Worm (Caenorhabditis elegans) whole organism, young adult: Measurements from ENCODE around the gene frl-1.

Experiments
- B0019.2 ChIP-seq: fragments of 200-800 bp; sonication (Bioruptor generic); conservative IDR thresholded peaks from 2 replicates; pipeline ENCODE4 v1.3.6; 2022; ENCODE audit warnings: missing genetic modification reagents, missing genetic modification characterization, missing compliant biosample characterization
- B0336.3 ChIP-seq: fragments of 200-800 bp; sonication (Bioruptor generic); IDR thresholded peaks from 2 replicates; pipeline ENCODE4 v1.3.6; 2022; ENCODE audit warnings: missing genetic modification characterization, missing compliant biosample characterization
- F10E7.11 ChIP-seq: sonication (generic microtip); optimal IDR thresholded peaks from 2 replicates; lab custom pipeline; 2017; ENCODE audit warnings: mild to moderate bottlenecking, missing genetic modification characterization, moderate library complexity, missing compliant biosample characterization
- F23B12.7 ChIP-seq: sonication (generic microtip); optimal IDR thresholded peaks from 2 replicates; lab custom pipeline; 2017; ENCODE audit warnings: missing genetic modification characterization, mild to moderate bottlenecking, missing compliant biosample characterization, antibody characterized with exemption, moderate library complexity; ENCODE audit not compliant: insufficient read depth
- F55B11.4 ChIP-seq: sonication (generic microtip); optimal IDR thresholded peaks from 2 replicates; lab custom pipeline; 2016; ENCODE audit warnings: missing compliant biosample characterization, missing genetic modification characterization, borderline replicate concordance; ENCODE audit not compliant: insufficient read depth
- K11D2.4 ChIP-seq: fragments of 200-800 bp; sonication (Bioruptor generic); IDR thresholded peaks from 2 replicates; pipeline ENCODE4 v1.3.6; 2022; ENCODE audit warnings: missing genetic modification reagents, missing genetic modification characterization, missing compliant biosample characterization
- T07F8.4 ChIP-seq: sonication (generic microtip); optimal IDR thresholded peaks from 2 replicates; lab custom pipeline; 2016; ENCODE audit warnings: mild to moderate bottlenecking, missing genetic modification characterization, moderate library complexity, missing compliant biosample characterization
- Y53G8AR.9 ChIP-seq: fragments of 200-800 bp; sonication (Bioruptor generic); conservative IDR thresholded peaks from 2 replicates; pipeline ENCODE4 v1.3.6; 2022; ENCODE audit warnings: missing genetic modification reagents, missing genetic modification characterization, missing compliant biosample characterization
- Y67H2A.10 ChIP-seq: fragments of 200-800 bp; sonication (Bioruptor generic); conservative IDR thresholded peaks from 2 replicates; pipeline ENCODE4 v1.3.6; 2022; ENCODE audit warnings: missing genetic modification reagents, missing genetic modification characterization, missing compliant biosample characterization
- akir-1 ChIP-seq: fragments of 200-800 bp; sonication (Bioruptor generic); optimal IDR thresholded peaks from 2 replicates; lab custom pipeline; 2018; ENCODE audit warnings: mild to moderate bottlenecking, missing genetic modification characterization, moderate library complexity, missing compliant biosample characterization
- aptf-2 ChIP-seq: fragments of 200-800 bp; sonication (Bioruptor generic); conservative IDR thresholded peaks from 2 replicates; pipeline ENCODE4 v1.3.6; 2022; ENCODE audit warnings: missing genetic modification reagents, missing genetic modification characterization, missing compliant biosample characterization
- cebp-2 ChIP-seq: fragments of 200-800 bp; sonication (Bioruptor generic); IDR thresholded peaks from 2 replicates; pipeline ENCODE4 v1.3.6; 2022; ENCODE audit warnings: missing genetic modification characterization, missing compliant biosample characterization
- ceh-100 ChIP-seq: fragments of 200-800 bp; sonication (Bioruptor generic); IDR thresholded peaks from 2 replicates; pipeline ENCODE4 v1.3.6; 2022; ENCODE audit warnings: missing genetic modification reagents, missing genetic modification characterization, missing compliant biosample characterization
- ceh-27 ChIP-seq: fragments of 200-800 bp; sonication (Bioruptor generic); optimal IDR thresholded peaks from 2 replicates; lab custom pipeline; 2018; ENCODE audit warnings: mild to moderate bottlenecking, missing genetic modification characterization, moderate library complexity, missing compliant biosample characterization
- dpff-1 ChIP-seq: sonication (generic microtip); optimal IDR thresholded peaks from 2 replicates; lab custom pipeline; 2017; ENCODE audit warnings: mild to moderate bottlenecking, missing genetic modification characterization, missing compliant biosample characterization
- dpl-1 ChIP-seq: fragments of 150-350 bp; optimal IDR thresholded peaks from 2 replicates; lab custom pipeline; 2014; ENCODE audit warnings: missing biosample characterization, missing genetic modification reagents, missing genetic modification characterization
- egrh-3 ChIP-seq: fragments of 200-800 bp; sonication (Bioruptor generic); IDR thresholded peaks from 2 replicates; pipeline ENCODE4 v1.3.6; 2022; ENCODE audit warnings: missing genetic modification reagents, missing genetic modification characterization, missing compliant biosample characterization
- fkh-3 ChIP-seq: sonication (generic microtip); optimal IDR thresholded peaks from 2 replicates; lab custom pipeline; 2016; ENCODE audit warnings: mild to moderate bottlenecking, missing genetic modification characterization, missing compliant biosample characterization
- hrde-1 ChIP-seq: sonication (generic microtip); optimal IDR thresholded peaks from 2 replicates; lab custom pipeline; 2016; ENCODE audit warnings: missing genetic modification characterization, mild to moderate bottlenecking, missing compliant biosample characterization, moderate library complexity, missing genotype, missing genetic modification reagents, borderline replicate concordance
- hsf-1 ChIP-seq: fragments of 200-800 bp; sonication (Bioruptor generic); IDR thresholded peaks from 2 replicates; pipeline ENCODE4 v1.3.6; 2022; ENCODE audit warnings: missing genetic modification reagents, missing genetic modification characterization, missing compliant biosample characterization
- let-526 ChIP-seq: fragments of 200-800 bp; sonication (Bioruptor generic); IDR thresholded peaks from 2 replicates; pipeline ENCODE4 v1.3.6; 2022; ENCODE audit warnings: missing genetic modification reagents, missing genetic modification characterization, missing compliant biosample characterization
- lin-26 ChIP-seq: fragments of 200-800 bp; sonication (Bioruptor generic); IDR thresholded peaks from 2 replicates; pipeline ENCODE4 v1.3.6; 2022; ENCODE audit warnings: missing genetic modification reagents, missing genetic modification characterization, missing compliant biosample characterization
- lin-35 ChIP-seq, 3 experiments: fragments of 150-350 bp in 2 of 3; sonication (generic microtip) in 1 of 3; optimal IDR thresholded peaks; 2 replicates each; lab custom pipeline; 2014 to 2018; ENCODE audit warnings: missing biosample characterization in 3 of 3, missing genetic modification characterization in 3 of 3, missing genetic modification reagents in 3 of 3
- lin-40 ChIP-seq: sonication (generic microtip); optimal IDR thresholded peaks from 2 replicates; lab custom pipeline; 2016; ENCODE audit warnings: missing genetic modification characterization, mild to moderate bottlenecking, missing compliant biosample characterization, missing genotype, missing genetic modification reagents
- lin-54 ChIP-seq: fragments of 200-800 bp; sonication (Bioruptor generic); optimal IDR thresholded peaks from 2 replicates; lab custom pipeline; 2018; ENCODE audit warnings: mild to moderate bottlenecking, missing genetic modification characterization, missing compliant biosample characterization
- madf-10 ChIP-seq: sonication (generic microtip); optimal IDR thresholded peaks from 2 replicates; lab custom pipeline; 2016; ENCODE audit warnings: mild to moderate bottlenecking, missing genetic modification characterization, missing compliant biosample characterization
- mcd-1 ChIP-seq: fragments of 200-800 bp; sonication (Bioruptor generic); IDR thresholded peaks from 2 replicates; pipeline ENCODE4 v1.3.6; 2022; ENCODE audit warnings: missing genetic modification reagents, missing genetic modification characterization, missing compliant biosample characterization
- nfya-1 ChIP-seq: sonication (generic microtip); optimal IDR thresholded peaks from 2 replicates; lab custom pipeline; 2017; ENCODE audit warnings: antibody characterized with exemption, missing compliant biosample characterization, missing genetic modification characterization, borderline replicate concordance; ENCODE audit not compliant: insufficient read depth
- nfyb-1 ChIP-seq: fragments of 200-800 bp; sonication (Bioruptor generic); IDR thresholded peaks from 2 replicates; pipeline ENCODE4 v1.3.6; 2022; ENCODE audit warnings: missing genetic modification reagents, missing genetic modification characterization, missing compliant biosample characterization
- nhr-27 ChIP-seq: fragments of 200-800 bp; sonication (Bioruptor generic); optimal IDR thresholded peaks from 2 replicates; lab custom pipeline; 2018; ENCODE audit warnings: mild to moderate bottlenecking, missing genetic modification characterization, moderate library complexity, missing compliant biosample characterization
- nhr-80 ChIP-seq: sonication (generic microtip); optimal IDR thresholded peaks from 2 replicates; lab custom pipeline; 2016; ENCODE audit warnings: missing genetic modification characterization, missing compliant biosample characterization
- pbrm-1 ChIP-seq: fragments of 200-800 bp; sonication (Bioruptor generic); IDR thresholded peaks from 2 replicates; pipeline ENCODE4 v1.3.6; 2022; ENCODE audit warnings: missing genetic modification reagents, missing genetic modification characterization, missing compliant biosample characterization
- sdz-38 ChIP-seq: sonication (generic microtip); optimal IDR thresholded peaks from 2 replicates; lab custom pipeline; 2016; ENCODE audit warnings: missing genotype, missing genetic modification characterization, missing compliant biosample characterization
- sea-2 ChIP-seq: fragments of 200-800 bp; sonication (Bioruptor generic); IDR thresholded peaks from 2 replicates; pipeline ENCODE4 v1.3.6; 2022; ENCODE audit warnings: missing genetic modification characterization, missing compliant biosample characterization
- sptf-2 ChIP-seq: fragments of 200-800 bp; sonication (Bioruptor generic); optimal IDR thresholded peaks from 2 replicates; lab custom pipeline; 2018; ENCODE audit warnings: mild to moderate bottlenecking, missing genetic modification characterization, missing compliant biosample characterization
- tbx-9 ChIP-seq: sonication (generic microtip); optimal IDR thresholded peaks from 2 replicates; lab custom pipeline; 2016; ENCODE audit warnings: borderline replicate concordance, missing genetic modification characterization, inconsistent platforms, missing compliant biosample characterization
- xnd-1 ChIP-seq: sonication (generic microtip); optimal IDR thresholded peaks from 2 replicates; lab custom pipeline; 2016; ENCODE audit warnings: missing genotype, missing genetic modification reagents, missing genetic modification characterization, missing compliant biosample characterization
- zfh-2 ChIP-seq: fragments of 200-800 bp; sonication (Bioruptor generic); conservative IDR thresholded peaks from 2 replicates; pipeline ENCODE4 v1.3.6; 2022; ENCODE audit warnings: missing genetic modification reagents, missing genetic modification characterization, missing compliant biosample characterization
- ztf-18 ChIP-seq: sonication (generic microtip); optimal IDR thresholded peaks from 2 replicates; lab custom pipeline; 2016; ENCODE audit warnings: missing genotype, mild to moderate bottlenecking, missing genetic modification characterization, missing compliant biosample characterization
- ztf-6 ChIP-seq: fragments of 200-800 bp; sonication (Bioruptor generic); IDR thresholded peaks from 2 replicates; pipeline ENCODE4 v1.3.6; 2022; ENCODE audit warnings: missing genetic modification reagents, missing genetic modification characterization, missing compliant biosample characterization

Gene frl-1

DNA sequence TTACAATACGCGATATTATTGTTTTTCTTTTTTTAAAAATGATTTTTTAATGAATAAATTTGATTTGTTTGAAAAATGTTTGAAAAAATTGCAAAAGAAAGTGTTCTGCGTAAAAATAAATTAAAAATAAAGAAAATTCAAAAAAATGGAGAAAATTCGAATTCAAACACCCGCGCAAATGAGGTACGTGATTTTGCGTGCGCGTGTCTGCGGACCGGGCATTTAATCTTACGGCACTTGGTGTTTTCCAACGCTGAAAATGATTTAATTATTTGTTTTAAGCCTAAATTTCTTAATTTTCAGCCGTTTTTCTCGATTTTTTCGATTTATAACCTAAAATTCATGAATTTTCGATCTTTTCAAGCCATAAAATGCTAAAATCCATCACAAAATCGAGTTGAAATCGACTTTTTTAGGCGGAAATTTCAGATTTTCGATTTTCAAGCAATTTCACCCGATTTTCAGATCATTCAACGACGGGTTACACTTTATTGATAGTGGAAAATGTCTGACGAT, 27.6 kb downstream of the frl-1 start, which contains the start of gene gcn-1 (continued):
- TF ChIP-seq nfyb-1 (GFP tag; lab: Robert Waterston, UW) (0 out of 2 replicates have a peak, but pooled peaks have one; percentile 23), B0336.3 (peak; percentile 66), aptf-2 (GFP tag; lab: Robert Waterston, UW) (no peak), xnd-1 (peak; percentile 5), lin-40 (peak; percentile 67), dpl-1 (peak; percentile 90), pbrm-1 (GFP tag; lab: Robert Waterston, UW) (peak; percentile 48; the same call in 1 of the 2 replicates), F55B11.4 (tag; lab: Kevin White, UChicago) (no peak), lin-54 (peak; percentile 98), lin-35 (GFP tag; optimal IDR thresholded peaks at IDR 0.05; lab: Kevin White, UChicago) (peak; percentile 37 to 96 (median 57)), T07F8.4 (no peak)

DNA sequence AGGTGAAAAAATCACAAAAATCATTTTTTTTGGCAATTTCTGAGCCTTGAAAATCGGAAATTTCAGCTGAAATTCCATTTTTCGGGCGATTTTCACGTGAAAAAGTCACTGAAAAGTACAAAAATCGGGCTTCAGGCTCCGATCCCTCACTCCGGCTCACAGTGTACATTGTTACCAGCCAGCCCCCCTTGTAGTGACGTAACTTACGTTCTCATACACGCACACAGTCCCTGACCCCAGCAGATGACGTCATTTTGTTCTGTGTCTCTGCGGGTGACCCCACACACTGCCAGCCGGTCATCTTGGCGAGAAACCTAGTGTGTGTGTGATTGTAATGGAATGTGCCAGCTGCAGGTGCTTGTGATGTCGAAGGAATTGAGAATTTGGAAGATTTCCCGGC, 35.2 kb downstream of the frl-1 start:
- TF ChIP-seq lin-54 (no peak), nfya-1 (tag; lab: Kevin White, UChicago) (no peak), ceh-100 (GFP tag; lab: Robert Waterston, UW) (no peak), sdz-38 (tag; lab: Kevin White, UChicago) (no peak), let-526 (no peak), dpff-1 (no peak), K11D2.4 (GFP tag; lab: Robert Waterston, UW) (no peak), B0019.2 (GFP tag; lab: Robert Waterston, UW) (no peak), F10E7.11 (tag; lab: Kevin White, UChicago) (no peak), madf-10 (tag; lab: Kevin White, UChicago) (no peak), mcd-1 (GFP tag; lab: Robert Waterston, UW) (no peak), akir-1 (no peak), hrde-1 (tag; lab: Kevin White, UChicago) (no peak), nhr-27 (tag; lab: Kevin White, UChicago) (no peak)
- TF ChIP-seq, all 124 proteins: peak for 0

DNA sequence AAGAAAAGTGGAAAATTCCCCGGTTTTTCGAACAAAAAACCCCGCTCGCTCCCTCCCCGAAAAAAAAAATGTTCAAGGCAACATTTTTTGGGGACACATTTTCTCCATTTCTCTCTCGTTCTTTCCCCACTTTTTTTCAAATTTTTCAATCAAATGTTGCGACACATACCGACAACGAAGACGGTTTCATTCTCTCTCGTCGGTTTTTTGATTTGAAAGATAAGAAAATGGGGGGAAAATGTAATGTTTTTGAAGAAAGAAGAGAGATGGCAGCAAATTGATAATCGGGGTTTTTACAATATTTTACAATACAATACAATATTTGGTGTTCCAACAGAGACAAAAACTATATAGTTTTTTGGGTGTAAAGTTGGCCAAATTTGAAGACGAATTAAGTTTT, 45.5 kb downstream of the frl-1 start:
- TF ChIP-seq sptf-2 (GFP tag; lab: Kevin White, UChicago) (no peak), nhr-80 (peak; percentile 77), F23B12.7 (tag; lab: Kevin White, UChicago) (peak; percentile 84)

DNA sequence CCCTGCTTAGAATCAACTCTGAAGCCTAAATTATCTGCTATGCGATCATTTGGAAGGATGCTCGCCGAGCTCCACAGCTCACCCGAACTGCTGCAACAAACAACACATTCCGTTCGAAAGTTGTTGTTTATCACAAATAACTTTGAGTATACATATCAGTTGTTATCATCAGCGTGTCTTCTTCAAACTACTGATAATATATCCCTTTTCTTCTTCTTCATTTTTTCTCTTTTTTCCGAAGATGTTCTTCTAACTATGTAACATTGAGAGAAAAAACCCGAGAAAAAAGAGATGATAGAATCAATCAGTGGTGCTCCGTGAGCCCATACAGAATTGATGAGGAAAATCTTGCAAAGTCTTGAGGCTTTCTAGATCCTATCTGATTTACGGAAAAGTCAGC, 46.6 kb downstream of the frl-1 start:
- TF ChIP-seq Y53G8AR.9 (GFP tag; lab: Robert Waterston, UW) (no peak), egrh-3 (GFP tag; lab: Robert Waterston, UW) (no peak), B0019.2 (GFP tag; lab: Robert Waterston, UW) (no peak), lin-35 (GFP tag; optimal IDR thresholded peaks at IDR 0.05; lab: Kevin White, UChicago) (no peak), ztf-6 (GFP tag; lab: Robert Waterston, UW) (no peak), hsf-1 (GFP tag; lab: Robert Waterston, UW) (no peak), lin-26 (GFP tag; lab: Robert Waterston, UW) (no peak; the same call in 1 of the 2 replicates), tbx-9 (tag; lab: Kevin White, UChicago) (no peak), nfyb-1 (GFP tag; lab: Robert Waterston, UW) (no peak), sdz-38 (tag; lab: Kevin White, UChicago) (no peak), fkh-3 (no peak), cebp-2 (no peak), zfh-2 (GFP tag; lab: Robert Waterston, UW) (no peak), ceh-27 (GFP tag; lab: Kevin White, UChicago) (no peak), Y67H2A.10 (GFP tag; lab: Robert Waterston, UW) (no peak), sea-2 (GFP tag; lab: Robert Waterston, UW) (no peak), nhr-27 (tag; lab: Kevin White, UChicago) (no peak), ztf-18 (tag; lab: Kevin White, UChicago) (no peak)
